Fruit fly (Drosophila melanogaster) whole organism: ENCODE data around the gene NaPi-III.

Experiments
- Dll ChIP-seq: fragments of >200 bp; optimal IDR thresholded peaks from 2 replicates; lab custom pipeline; 2017
- psq ChIP-seq: fragments of >200 bp; optimal IDR thresholded peaks from 2 replicates; lab custom pipeline; 2017
- usp ChIP-seq: fragments of >200 bp; optimal IDR thresholded peaks from 2 replicates; lab custom pipeline; 2017; ENCODE audit warnings: missing biosample characterization, missing genetic modification characterization, mixed read lengths

dm6 chr3L:11150735-11151287, 27.7 kb downstream of the NaPi-III start, which contains the start of gene CG6216:
- TF ChIP-seq psq, result no peak
- no peak for TF ChIP-seq usp (GFP tag; lab: Kevin White, UChicago)
- TF ChIP-seq Dll (lab: Kevin White, UChicago), result no peak
